Fruit fly (Drosophila melanogaster) whole organism, embryonic: Measurements from ENCODE around the gene H2.0.

Experiments used
- CG10209 ChIP-seq: fragments of 200-800 bp; sonication (Bioruptor generic); optimal IDR thresholded peaks from 3 replicates; lab custom pipeline; 2017; ENCODE audit warnings: missing biosample characterization, mild to moderate bottlenecking, missing genetic modification characterization, missing genetic modification reagents
- CG10959 ChIP-seq: fragments of 200-800 bp; sonication (Bioruptor generic); IDR thresholded peaks from 2 replicates; pipeline ENCODE4 v1.3.6; 2022; ENCODE audit warnings: missing biosample characterization, missing genetic modification characterization
- CG1233 ChIP-seq: fragments of 200-800 bp; sonication (Bioruptor generic); optimal IDR thresholded peaks from 4 replicates; lab custom pipeline; 2018; ENCODE audit warnings: missing biosample characterization, mild to moderate bottlenecking, missing genetic modification characterization
- CG12769 ChIP-seq: fragments of 200-800 bp; sonication (Bioruptor generic); optimal IDR thresholded peaks from 2 replicates; lab custom pipeline; 2019; ENCODE audit warnings: missing biosample characterization, mild to moderate bottlenecking, missing genetic modification characterization, moderate library complexity
- CG1529 ChIP-seq: fragments of 200-800 bp; sonication (Bioruptor generic); optimal IDR thresholded peaks from 3 replicates; lab custom pipeline; 2018; ENCODE audit warnings: missing biosample characterization, missing genetic modification characterization
- CG15479 ChIP-seq: fragments of 200-800 bp; sonication (Bioruptor generic); optimal IDR thresholded peaks from 3 replicates; lab custom pipeline; 2019; ENCODE audit warnings: missing biosample characterization, mild to moderate bottlenecking, missing genetic modification characterization, moderate library complexity
- CG16815 ChIP-seq: fragments of 200-800 bp; sonication (Bioruptor generic); optimal IDR thresholded peaks from 3 replicates; lab custom pipeline; 2017; ENCODE audit warnings: missing biosample characterization, mild to moderate bottlenecking, missing genetic modification characterization
- CG17361 ChIP-seq: fragments of 200-800 bp; sonication (Bioruptor generic); IDR thresholded peaks from 3 replicates; pipeline ENCODE4 v1.3.6; 2022; ENCODE audit warnings: missing biosample characterization, missing genetic modification characterization
- CG3163 ChIP-seq: fragments of 200-800 bp; sonication (Bioruptor generic); optimal IDR thresholded peaks from 3 replicates; lab custom pipeline; 2016; ENCODE audit warnings: missing biosample characterization, missing genetic modification characterization
- CG33557 ChIP-seq: fragments of 200-800 bp; sonication (Bioruptor generic); optimal IDR thresholded peaks from 2 replicates; lab custom pipeline; 2019; ENCODE audit warnings: missing biosample characterization, mild to moderate bottlenecking, missing genetic modification characterization, moderate library complexity
- CG3995 ChIP-seq: fragments of 200-800 bp; sonication (Bioruptor generic); optimal IDR thresholded peaks from 3 replicates; lab custom pipeline; 2016; ENCODE audit warnings: missing biosample characterization, missing genetic modification characterization
- CG4820 ChIP-seq: fragments of 200-800 bp; sonication (Bioruptor generic); optimal IDR thresholded peaks from 3 replicates; lab custom pipeline; 2016; ENCODE audit warnings: missing biosample characterization, missing genetic modification characterization
- CG7357 ChIP-seq: fragments of 200-800 bp; sonication (Bioruptor generic); IDR thresholded peaks from 3 replicates; pipeline ENCODE4 v1.3.6; 2022; ENCODE audit warnings: missing biosample characterization, missing genetic modification characterization
- CG7786 ChIP-seq: fragments of 200-800 bp; sonication (Bioruptor generic); optimal IDR thresholded peaks from 2 replicates; lab custom pipeline; 2016; ENCODE audit warnings: missing biosample characterization, missing genetic modification characterization
- Deaf1 ChIP-seq: fragments of 200-800 bp; optimal IDR thresholded peaks from 3 replicates; lab custom pipeline; 2019; ENCODE audit warnings: missing biosample characterization, mild to moderate bottlenecking, missing genetic modification characterization, moderate library complexity
- Eip74EF ChIP-seq, 2 experiments: fragments of 200-800 bp in 1 of 2; fragments of >200 bp in 1 of 2; sonication (Bioruptor generic) in 1 of 2; optimal IDR thresholded peaks; 2 replicates each; lab custom pipeline; 2017 to 2019; ENCODE audit warnings: missing biosample characterization in 2 of 2, missing genetic modification characterization in 2 of 2, mild to moderate bottlenecking in 1 of 2, moderate library complexity in 1 of 2
- Lpt ChIP-seq: fragments of >200 bp; optimal IDR thresholded peaks from 2 replicates; lab custom pipeline; 2018; ENCODE audit warnings: missing biosample characterization, missing genetic modification characterization
- Oaz ChIP-seq: fragments of 200-800 bp; sonication (Bioruptor generic); IDR thresholded peaks from 2 replicates; pipeline ENCODE4 v1.3.6; 2022; ENCODE audit warnings: missing biosample characterization, missing genetic modification characterization
- PHDP ChIP-seq: fragments of 200-800 bp; sonication (Bioruptor generic); optimal IDR thresholded peaks from 3 replicates; lab custom pipeline; 2018; ENCODE audit warnings: missing biosample characterization, mild to moderate bottlenecking, missing genetic modification characterization, moderate library complexity
- Ravus ChIP-seq: fragments of 200-800 bp; sonication (Bioruptor generic); IDR thresholded peaks from 2 replicates; pipeline ENCODE4 v1.3.6; 2022; ENCODE audit warnings: missing biosample characterization, missing genetic modification characterization
- Side ChIP-seq: fragments of 200-800 bp; sonication (Bioruptor generic); optimal IDR thresholded peaks from 2 replicates; lab custom pipeline; 2016; ENCODE audit warnings: missing biosample characterization, missing genetic modification characterization
- Sry-β ChIP-seq: fragments of 200-800 bp; sonication (Bioruptor generic); optimal IDR thresholded peaks from 2 replicates; lab custom pipeline; 2018; ENCODE audit warnings: missing biosample characterization, mild to moderate bottlenecking, missing genetic modification characterization, moderate library complexity
- Stat92E ChIP-seq, 3 experiments: fragments of >200 bp in 2 of 3; fragments of 200-800 bp in 1 of 3; sonication (Bioruptor generic) in 1 of 3; optimal IDR thresholded peaks; 2 replicates each; lab custom pipeline; 2017 to 2019; ENCODE audit warnings: missing biosample characterization in 3 of 3, missing genetic modification characterization in 3 of 3, mild to moderate bottlenecking in 1 of 3, moderate library complexity in 1 of 3
- Taf1 ChIP-seq: fragments of 200-800 bp; sonication (Bioruptor generic); IDR thresholded peaks from 2 replicates; pipeline ENCODE4 v1.3.6; 2022; ENCODE audit warnings: missing biosample characterization, missing genetic modification characterization
- Trl ChIP-seq, 3 experiments: fragments of >200 bp in 2 of 3; fragments of 200-800 bp in 1 of 3; sonication (Bioruptor generic) in 1 of 3; optimal IDR thresholded peaks; 2 replicates in 1 of 3; 3 replicates in 2 of 3; lab custom pipeline; 2016 to 2017; ENCODE audit warnings: missing biosample characterization in 1 of 3, missing genetic modification characterization in 1 of 3
- YL-1 ChIP-seq: fragments of 200-800 bp; sonication (Bioruptor generic); optimal IDR thresholded peaks from 3 replicates; lab custom pipeline; 2017; ENCODE audit warnings: missing biosample characterization, mild to moderate bottlenecking, missing genetic modification characterization
- al ChIP-seq: fragments of 200-800 bp; sonication (Bioruptor generic); IDR thresholded peaks from 2 replicates; pipeline ENCODE4 v1.3.6; 2022; ENCODE audit warnings: missing biosample characterization, missing genetic modification characterization
- bab2 ChIP-seq: fragments of 200-800 bp; sonication (Bioruptor generic); optimal IDR thresholded peaks from 2 replicates; lab custom pipeline; 2016; ENCODE audit warnings: missing biosample characterization, missing genetic modification characterization
- bowl ChIP-seq: fragments of 200-800 bp; sonication (Bioruptor generic); IDR thresholded peaks from 2 replicates; pipeline ENCODE4 v1.3.6; 2022; ENCODE audit warnings: missing biosample characterization, missing genetic modification characterization
- cad ChIP-seq: fragments of >200 bp; optimal IDR thresholded peaks from 2 replicates; lab custom pipeline; 2017; ENCODE audit warnings: missing biosample characterization, missing genetic modification characterization
- cg ChIP-seq: fragments of 200-800 bp; sonication (Bioruptor generic); optimal IDR thresholded peaks from 3 replicates; lab custom pipeline; 2019; ENCODE audit warnings: missing biosample characterization, mild to moderate bottlenecking, missing genetic modification characterization, moderate library complexity
- chn ChIP-seq: fragments of 200-800 bp; sonication (Bioruptor generic); optimal IDR thresholded peaks from 2 replicates; lab custom pipeline; 2016; ENCODE audit warnings: missing biosample characterization, missing genetic modification characterization
- disco-r ChIP-seq: fragments of 200-800 bp; sonication (Bioruptor generic); optimal IDR thresholded peaks from 2 replicates; lab custom pipeline; 2016; ENCODE audit warnings: missing biosample characterization, missing genetic modification characterization
- dysf ChIP-seq: fragments of 200-800 bp; sonication (Bioruptor generic); IDR thresholded peaks from 3 replicates; pipeline ENCODE4 v1.3.6; 2022; ENCODE audit warnings: missing biosample characterization, missing genetic modification characterization
- gem ChIP-seq: fragments of 200-800 bp; sonication (Bioruptor generic); optimal IDR thresholded peaks from 2 replicates; lab custom pipeline; 2019; ENCODE audit warnings: missing biosample characterization, mild to moderate bottlenecking, missing genetic modification characterization, moderate library complexity
- hkb ChIP-seq, 2 experiments: fragments of 200-800 bp in 1 of 2; fragments of >200 bp in 1 of 2; sonication (Bioruptor generic) in 1 of 2; IDR thresholded peaks in 1 of 2; optimal IDR thresholded peaks in 1 of 2; 2 replicates each; pipeline versions ENCODE4 v1.3.6 to Lab custom; 2017 to 2022; ENCODE audit warnings: missing biosample characterization in 1 of 2, missing genetic modification characterization in 1 of 2
- kni ChIP-seq: fragments of 200-800 bp; sonication (Bioruptor generic); optimal IDR thresholded peaks from 3 replicates; lab custom pipeline; 2017; ENCODE audit warnings: mild to moderate bottlenecking, missing biosample characterization, missing genetic modification reagents, missing genetic modification characterization
- nom ChIP-seq: fragments of 200-800 bp; sonication (Bioruptor generic); optimal IDR thresholded peaks from 2 replicates; lab custom pipeline; 2017; ENCODE audit warnings: missing biosample characterization, missing genetic modification characterization, mild to moderate bottlenecking, moderate library complexity, missing genetic modification reagents
- pita ChIP-seq: fragments of 200-800 bp; sonication (Bioruptor generic); optimal IDR thresholded peaks from 2 replicates; lab custom pipeline; 2017; ENCODE audit warnings: missing biosample characterization, mild to moderate bottlenecking, missing genetic modification characterization
- pros ChIP-seq: fragments of 200-800 bp; sonication (Bioruptor generic); optimal IDR thresholded peaks from 3 replicates; lab custom pipeline; 2019; ENCODE audit warnings: missing biosample characterization, mild to moderate bottlenecking, missing genetic modification characterization, moderate library complexity
- rib ChIP-seq: fragments of 200-800 bp; sonication (Bioruptor generic); IDR thresholded peaks from 2 replicates; pipeline ENCODE4 v1.3.6; 2022; ENCODE audit warnings: missing biosample characterization, missing genetic modification characterization
- sd ChIP-seq: fragments of 200-800 bp; sonication (Bioruptor generic); optimal IDR thresholded peaks from 3 replicates; lab custom pipeline; 2018; ENCODE audit warnings: missing biosample characterization, mild to moderate bottlenecking, missing genetic modification characterization, moderate library complexity
- sob ChIP-seq: fragments of 200-800 bp; sonication (Bioruptor generic); IDR thresholded peaks from 2 replicates; pipeline ENCODE4 v1.3.6; 2022; ENCODE audit warnings: missing biosample characterization, missing genetic modification characterization
- stc ChIP-seq: fragments of 200-800 bp; sonication (Bioruptor generic); IDR thresholded peaks from 2 replicates; pipeline ENCODE4 v1.3.6; 2022; ENCODE audit warnings: missing biosample characterization, missing genetic modification characterization
- tin ChIP-seq: fragments of 200-800 bp; sonication (Bioruptor generic); optimal IDR thresholded peaks from 3 replicates; lab custom pipeline; 2016; ENCODE audit warnings: missing biosample characterization, missing genetic modification characterization

H2.0 gene

DNA sequence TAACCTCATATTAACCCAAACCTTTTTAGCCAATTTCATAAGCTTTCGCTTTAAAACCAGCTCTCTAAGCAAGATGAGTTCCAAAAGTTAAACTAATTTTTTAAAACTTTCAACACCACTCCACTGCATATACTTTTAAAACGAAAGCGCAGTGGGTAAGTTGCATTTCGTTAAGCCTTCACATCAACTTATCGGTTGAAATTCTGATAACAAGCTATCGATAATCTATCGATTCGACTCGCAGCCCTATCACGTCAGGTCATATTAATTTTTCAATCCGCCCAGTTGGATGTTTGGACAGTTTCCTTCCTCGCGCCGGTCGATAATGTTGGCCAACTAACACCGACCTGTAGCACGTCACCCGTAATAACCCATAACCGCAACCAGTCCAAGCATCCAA, 33.1 kb downstream of the H2.0 start, which contains the start of gene ifc (continued):
- TF ChIP-seq pita (GFP tag; lab: Kevin White, UChicago), result no peak
- TF ChIP-seq Stat92E (GFP tag; optimal IDR thresholded peaks at IDR 0.05; lab: Kevin White, UChicago), result peak in 1 of 3 experiments; percentile 14
- TF ChIP-seq PHDP (tag; lab: Kevin White, UChicago), result peak; percentile 44
- peak; percentile 99 for TF ChIP-seq CG7357
- TF ChIP-seq, all 482 proteins: peak for 219

DNA sequence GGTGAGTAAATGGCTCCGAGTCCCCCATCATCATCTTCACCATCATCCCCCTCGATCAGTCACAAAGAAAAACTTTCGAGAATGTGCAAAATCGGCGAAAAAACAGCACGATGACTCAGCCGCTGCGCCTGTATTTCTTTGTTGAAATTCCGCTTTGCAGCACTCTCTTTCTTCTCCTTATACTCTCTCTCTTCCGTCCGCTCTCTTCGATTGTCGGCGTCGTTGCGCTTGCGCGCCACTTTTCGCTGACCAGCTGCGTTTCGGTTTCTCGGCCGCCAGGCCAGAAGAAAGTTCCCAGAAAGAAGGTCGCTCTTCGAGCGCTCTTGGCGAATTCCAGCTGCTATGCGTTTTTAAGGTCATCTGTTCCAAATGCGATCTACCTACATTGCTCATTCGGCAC, 36.0 kb downstream of the H2.0 start:
- TF ChIP-seq tin (GFP tag; lab: Kevin White, UChicago), result no peak
- TF ChIP-seq CG10209 (GFP tag; lab: Kevin White, UChicago), result no peak
- TF ChIP-seq al (GFP tag; lab: Robert Waterston, UW), result no peak
- TF ChIP-seq chn, result no peak
- no peak for TF ChIP-seq Taf1 (GFP tag; lab: Robert Waterston, UW)
- no peak for TF ChIP-seq stc (GFP tag; lab: Robert Waterston, UW)
- no peak for TF ChIP-seq bab2
- TF ChIP-seq CG3995 (GFP tag; lab: Kevin White, UChicago), result no peak
- TF ChIP-seq CG3163 (GFP tag; lab: Kevin White, UChicago), result peak; percentile 50
- peak; percentile 58 for TF ChIP-seq pros (GFP tag; lab: Kevin White, UChicago)
- TF ChIP-seq Side (GFP tag; lab: Kevin White, UChicago), result no peak
- no peak for TF ChIP-seq kni (GFP tag; lab: Kevin White, UChicago)
- no peak for TF ChIP-seq CG7786
- TF ChIP-seq nom (GFP tag; lab: Kevin White, UChicago), result peak; percentile 38
- no peak for TF ChIP-seq Eip74EF (GFP tag; optimal IDR thresholded peaks at IDR 0.05; lab: Kevin White, UChicago)
- TF ChIP-seq Oaz, result no peak
- no peak for TF ChIP-seq CG1233
- TF ChIP-seq dysf (GFP tag; lab: Robert Waterston, UW), result no peak
- TF ChIP-seq rib (GFP tag; lab: Robert Waterston, UW), result no peak
- no peak for TF ChIP-seq disco-r (GFP tag; lab: Kevin White, UChicago)
- TF ChIP-seq Lpt (GFP tag; lab: Kevin White, UChicago), result no peak
- TF ChIP-seq YL-1 (GFP tag; lab: Kevin White, UChicago), result no peak
- no peak for TF ChIP-seq CG33557 (GFP tag; lab: Kevin White, UChicago)
- no peak for TF ChIP-seq CG4820 (GFP tag; lab: Kevin White, UChicago)
- TF ChIP-seq hkb (optimal IDR thresholded peaks at IDR 0.05; lab: Kevin White, UChicago), result no peak
- no peak for TF ChIP-seq hkb (GFP tag; IDR thresholded peaks at IDR 0.05; lab: Robert Waterston, UW)
- no peak for TF ChIP-seq Sry-β
- peak; percentile 8 for TF ChIP-seq sd
- TF ChIP-seq CG1529 (GFP tag; lab: Kevin White, UChicago), result no peak
- no peak for TF ChIP-seq cg (GFP tag; lab: Kevin White, UChicago)
- no peak for TF ChIP-seq Ravus
- no peak for TF ChIP-seq CG16815 (GFP tag; lab: Kevin White, UChicago)
- no peak for TF ChIP-seq CG12769
- TF ChIP-seq CG17361 (GFP tag; lab: Robert Waterston, UW), result no peak
- TF ChIP-seq Trl (optimal IDR thresholded peaks at IDR 0.05; lab: Kevin White, UChicago), result peak; percentile 20 to 73
- no peak for TF ChIP-seq Trl (GFP tag; optimal IDR thresholded peaks at IDR 0.05; lab: Kevin White, UChicago)
- TF ChIP-seq gem (tag; lab: Kevin White, UChicago), result no peak
- no peak for TF ChIP-seq Deaf1 (tag; lab: Kevin White, UChicago)
- peak; percentile 11 for TF ChIP-seq cad (GFP tag; lab: Kevin White, UChicago)
- TF ChIP-seq CG10959, result no peak
- TF ChIP-seq CG15479 (GFP tag; lab: Kevin White, UChicago), result peak; percentile 67
- no peak for TF ChIP-seq bowl
- TF ChIP-seq sob (GFP tag; lab: Robert Waterston, UW), result no peak
